Worm (Caenorhabditis elegans): Measurements from ENCODE around the gene ugt-56.

ugt-56 gene

DNA sequence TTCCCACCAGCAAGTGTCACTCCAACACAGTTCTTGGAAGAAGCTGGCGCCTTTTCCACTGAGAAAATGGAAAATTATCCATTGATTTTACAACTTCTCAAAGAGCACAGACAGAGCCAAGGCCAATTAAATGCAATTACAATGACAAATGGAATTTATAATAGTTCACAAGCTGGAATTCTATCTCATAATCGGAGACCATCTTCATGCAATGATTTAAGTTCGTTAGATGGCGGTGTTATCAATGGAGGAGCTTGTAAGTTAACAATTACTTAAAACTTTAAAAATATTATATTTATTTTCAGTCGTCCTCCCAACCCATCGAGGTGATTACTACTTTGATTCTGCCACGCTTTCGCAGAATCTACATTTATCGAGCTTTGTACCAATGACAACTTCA is 46.9 kb downstream of the ugt-56 start:
- TF ChIP-seq ztf-3 (GFP tag; optimal IDR thresholded peaks at IDR 0.05) (no peak), F49E8.2 (tag; optimal IDR thresholded peaks at IDR 0.05; ENCODE audit: insufficient read depth) (no peak)

DNA sequence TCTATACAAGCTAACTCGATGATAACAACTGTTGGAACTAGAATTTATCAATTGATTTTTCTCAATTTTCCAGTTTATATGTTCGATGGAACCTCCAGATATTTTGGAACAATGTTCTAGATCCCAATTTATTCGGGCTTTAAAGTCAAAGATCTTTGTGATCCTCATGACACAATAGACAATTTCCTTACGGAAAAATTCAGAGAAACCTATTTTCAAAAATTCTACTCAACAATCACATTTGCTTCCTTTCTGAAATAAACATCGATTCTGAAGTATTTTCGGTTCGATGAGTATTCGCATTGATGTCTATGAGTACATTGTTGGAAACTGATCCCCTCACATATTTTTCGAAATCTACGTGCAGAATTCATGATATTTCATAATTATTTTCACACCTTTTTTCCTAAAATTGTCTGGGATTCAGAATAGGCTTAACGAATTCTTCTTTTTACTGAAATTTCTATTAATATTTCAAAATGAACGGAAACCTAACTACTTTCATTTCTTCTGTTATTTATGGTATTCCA is 48.3 kb downstream of the ugt-56 start, which contains the start of gene srg-45:
Gene srg-45 (plus strand): TSS at position 480 of the 530 bp plus-strand sequence.
- peak; percentile 2 for TF ChIP-seq lin-40 (tag; optimal IDR thresholded peaks at IDR 0.05)
- no peak for TF ChIP-seq xnd-1 (tag; optimal IDR thresholded peaks at IDR 0.05)
- no peak for TF ChIP-seq Y56A3A.18 (GFP tag; IDR thresholded peaks at IDR 0.05)
- no peak for TF ChIP-seq cebp-1 (GFP tag; IDR thresholded peaks at IDR 0.05)
- TF ChIP-seq cebp-1 (tag; optimal IDR thresholded peaks at IDR 0.05) = peak; percentile 9
- peak; percentile 51 for TF ChIP-seq repo-1 (tag; optimal IDR thresholded peaks at IDR 0.05)

DNA sequence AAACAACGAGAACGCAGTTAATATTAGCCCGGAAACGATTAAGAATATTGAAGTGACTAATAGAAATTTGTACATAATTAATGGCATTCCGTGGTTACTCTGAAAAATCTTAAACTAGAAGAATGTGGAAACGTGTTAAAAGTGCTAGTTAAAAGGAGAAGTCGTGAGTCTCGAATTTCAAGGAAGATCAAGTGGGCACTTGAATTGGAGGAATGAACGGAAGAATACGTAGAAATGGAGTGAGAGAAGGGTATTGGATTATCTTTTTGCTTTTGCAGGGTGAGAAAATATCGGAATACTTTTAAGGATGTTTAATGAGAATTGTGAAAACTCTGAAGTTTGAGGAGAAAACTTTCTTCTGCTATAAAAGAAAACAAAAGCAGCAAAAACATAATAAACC is 51.5 kb downstream of the ugt-56 start, which contains the start of gene hpo-30:
Gene hpo-30 (minus strand): TSS at position 101 of the 400 bp plus-strand sequence.
- TF ChIP-seq cebp-2 (GFP tag; IDR thresholded peaks at IDR 0.05) = no peak
- TF ChIP-seq pha-4 (tag; optimal IDR thresholded peaks at IDR 0.05) = no peak
- TF ChIP-seq atf-7 (tag; optimal IDR thresholded peaks at IDR 0.05) = no peak
